Fruit fly (Drosophila melanogaster): ENCODE measurements around the gene CG42818.

DNA sequence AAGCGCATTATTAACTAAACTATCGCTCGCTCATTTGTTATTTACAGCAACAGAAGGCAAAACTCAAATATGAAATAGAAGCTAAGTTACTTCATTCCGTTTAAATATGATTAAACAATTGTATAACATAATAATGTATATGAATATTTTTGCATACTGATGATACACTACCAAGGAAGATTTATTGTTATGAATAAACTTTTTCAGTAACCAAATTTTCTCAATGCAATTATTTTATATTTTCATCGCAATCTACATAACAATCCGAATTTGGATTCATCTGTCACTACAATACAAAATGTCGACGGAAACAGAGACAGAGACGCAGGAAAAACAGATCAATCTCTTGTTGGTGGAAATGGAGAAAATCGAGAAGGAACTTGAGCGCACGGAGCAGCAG lies 49.2 kb downstream of the CG42818 start, which contains the start of gene CG17329:
- TF ChIP-seq seq (GFP tag; IDR thresholded peaks at IDR 0.05) (no peak), fd102C (GFP tag; optimal IDR thresholded peaks at IDR 0.05) (no peak), CG34422 (GFP tag; IDR thresholded peaks at IDR 0.05) (no peak)
